Fruit fly (Drosophila melanogaster) whole organism, prepupa: ENCODE measurements around the gene CG31156.
A peak's percentile ranks its signal among the peaks of the same experiment; 100 is the strongest.

Experiments used
- CG10631 ChIP-seq: fragments of 200-800 bp; sonication (Bioruptor generic); optimal IDR thresholded peaks from 2 replicates; lab custom pipeline; 2016; ENCODE audit warnings: missing biosample characterization, missing genetic modification characterization
- CG10669 ChIP-seq: fragments of 200-800 bp; sonication (Bioruptor generic); optimal IDR thresholded peaks from 3 replicates; lab custom pipeline; 2018; ENCODE audit warnings: missing biosample characterization, mild to moderate bottlenecking, missing genetic modification characterization, moderate library complexity
- CG11294 ChIP-seq: fragments of 200-800 bp; sonication (Bioruptor generic); IDR thresholded peaks from 2 replicates; pipeline ENCODE4 v1.3.6; 2022; ENCODE audit warnings: missing biosample characterization, missing genetic modification characterization
- CG11762 ChIP-seq: fragments of 200-800 bp; sonication (Bioruptor generic); optimal IDR thresholded peaks from 3 replicates; lab custom pipeline; 2016; ENCODE audit warnings: missing biosample characterization, missing genetic modification characterization; ENCODE audit not compliant: insufficient read depth
- CG11902 ChIP-seq: fragments of 200-800 bp; sonication (Bioruptor generic); optimal IDR thresholded peaks from 3 replicates; lab custom pipeline; 2016; ENCODE audit warnings: missing biosample characterization, missing genetic modification characterization
- CG1621 ChIP-seq: fragments of 200-800 bp; sonication (Bioruptor generic); optimal IDR thresholded peaks from 3 replicates; lab custom pipeline; 2018; ENCODE audit warnings: missing biosample characterization, mild to moderate bottlenecking, missing genetic modification characterization
- CG16779 ChIP-seq: fragments of 200-800 bp; sonication (Bioruptor generic); optimal IDR thresholded peaks from 3 replicates; lab custom pipeline; 2017; ENCODE audit warnings: missing biosample characterization, mild to moderate bottlenecking, missing genetic modification characterization
- CG3032 ChIP-seq: fragments of 200-800 bp; optimal IDR thresholded peaks from 2 replicates; lab custom pipeline; 2019; ENCODE audit warnings: missing biosample characterization, mild to moderate bottlenecking, missing genetic modification characterization, moderate library complexity
- CG31627 ChIP-seq: fragments of 200-800 bp; sonication (Bioruptor generic); optimal IDR thresholded peaks from 3 replicates; lab custom pipeline; 2016; ENCODE audit warnings: missing biosample characterization, missing genetic modification characterization
- CG32006 ChIP-seq: fragments of 200-800 bp; sonication (Bioruptor generic); optimal IDR thresholded peaks from 3 replicates; lab custom pipeline; 2017; ENCODE audit warnings: missing biosample characterization, mild to moderate bottlenecking, missing genetic modification characterization
- CG34406 ChIP-seq: fragments of 200-800 bp; sonication (Bioruptor generic); optimal IDR thresholded peaks from 3 replicates; lab custom pipeline; 2016; ENCODE audit warnings: missing biosample characterization, missing genetic modification characterization
- CG3919 ChIP-seq: fragments of 200-800 bp; sonication (Bioruptor generic); optimal IDR thresholded peaks from 3 replicates; lab custom pipeline; 2016; ENCODE audit warnings: missing biosample characterization, missing genetic modification characterization
- CG6163 ChIP-seq: fragments of 200-800 bp; sonication (Bioruptor generic); IDR thresholded peaks from 3 replicates; pipeline ENCODE4 v1.3.6; 2022; ENCODE audit warnings: missing biosample characterization, missing genetic modification characterization
- CG6276 ChIP-seq: fragments of 200-800 bp; sonication (Bioruptor generic); optimal IDR thresholded peaks from 2 replicates; lab custom pipeline; 2017; ENCODE audit warnings: missing biosample characterization, mild to moderate bottlenecking, missing genetic modification characterization
- CG8319 ChIP-seq: fragments of 200-800 bp; sonication (Bioruptor generic); optimal IDR thresholded peaks from 3 replicates; lab custom pipeline; 2016; ENCODE audit warnings: missing biosample characterization, missing genetic modification characterization
- CG8632 ChIP-seq: fragments of 200-800 bp; sonication (Bioruptor generic); optimal IDR thresholded peaks from 3 replicates; lab custom pipeline; 2016; ENCODE audit warnings: missing biosample characterization, missing genetic modification characterization
- CG9139 ChIP-seq: fragments of 200-800 bp; sonication (Bioruptor generic); optimal IDR thresholded peaks from 3 replicates; lab custom pipeline; 2017; ENCODE audit warnings: missing biosample characterization, mild to moderate bottlenecking, missing genetic modification characterization
- Eip75B ChIP-seq: fragments of 200-800 bp; sonication (Bioruptor generic); optimal IDR thresholded peaks from 3 replicates; lab custom pipeline; 2016; ENCODE audit warnings: missing biosample characterization, missing genetic modification characterization
- Eip93F ChIP-seq: fragments of 200-800 bp; sonication (Bioruptor generic); optimal IDR thresholded peaks from 2 replicates; lab custom pipeline; 2016; ENCODE audit warnings: missing biosample characterization, mild to moderate bottlenecking, missing genetic modification characterization
- Ets21C ChIP-seq: fragments of 200-800 bp; sonication (Bioruptor generic); optimal IDR thresholded peaks from 3 replicates; lab custom pipeline; 2016; ENCODE audit warnings: missing biosample characterization, missing genetic modification characterization
- Ets96B ChIP-seq: fragments of 200-800 bp; optimal IDR thresholded peaks from 2 replicates; lab custom pipeline; 2019; ENCODE audit warnings: missing biosample characterization, mild to moderate bottlenecking, missing genetic modification characterization, moderate library complexity
- Gug ChIP-seq: fragments of 200-800 bp; sonication (Bioruptor generic); IDR thresholded peaks from 2 replicates; pipeline ENCODE4 v1.3.6; 2022; ENCODE audit warnings: missing biosample characterization, missing genetic modification characterization
- Hr38 ChIP-seq: sonication (Bioruptor generic); optimal IDR thresholded peaks from 2 replicates; lab custom pipeline; 2016; ENCODE audit warnings: missing biosample characterization, missing genetic modification characterization
- Lpt ChIP-seq: fragments of 200-800 bp; sonication (Bioruptor generic); optimal IDR thresholded peaks from 3 replicates; lab custom pipeline; 2016; ENCODE audit warnings: missing biosample characterization, missing genetic modification characterization
- Met ChIP-seq: fragments of 200-800 bp; sonication (Bioruptor generic); optimal IDR thresholded peaks from 3 replicates; lab custom pipeline; 2016; ENCODE audit warnings: missing biosample characterization, missing genetic modification characterization
- Smox ChIP-seq: fragments of 200-800 bp; sonication (Bioruptor generic); optimal IDR thresholded peaks from 3 replicates; lab custom pipeline; 2016; ENCODE audit warnings: missing biosample characterization, missing genetic modification characterization
- Sox102F ChIP-seq: fragments of 200-800 bp; sonication (Bioruptor generic); optimal IDR thresholded peaks from 2 replicates; lab custom pipeline; 2016; ENCODE audit warnings: missing biosample characterization, mild to moderate bottlenecking, missing genetic modification characterization
- Sox15 ChIP-seq: fragments of 200-800 bp; sonication (Bioruptor generic); optimal IDR thresholded peaks from 3 replicates; lab custom pipeline; 2016; ENCODE audit warnings: missing biosample characterization, missing genetic modification characterization
- achi ChIP-seq: fragments of 200-800 bp; sonication (Bioruptor generic); optimal IDR thresholded peaks from 3 replicates; lab custom pipeline; 2016; ENCODE audit warnings: missing biosample characterization, missing genetic modification characterization
- cyc ChIP-seq: fragments of 200-800 bp; sonication (Bioruptor generic); optimal IDR thresholded peaks from 3 replicates; lab custom pipeline; 2016; ENCODE audit warnings: missing biosample characterization, missing genetic modification characterization
- dsx ChIP-seq: fragments of 200-800 bp; optimal IDR thresholded peaks from 3 replicates; lab custom pipeline; 2019; ENCODE audit warnings: missing biosample characterization, mild to moderate bottlenecking, missing genetic modification characterization, moderate library complexity; ENCODE audit not compliant: poor library complexity, severe bottlenecking
- eg ChIP-seq: fragments of 200-800 bp; sonication (Bioruptor generic); IDR thresholded peaks from 3 replicates; pipeline ENCODE4 v1.3.6; 2022; ENCODE audit warnings: missing biosample characterization, missing genetic modification characterization
- esn ChIP-seq: fragments of 200-800 bp; sonication (Bioruptor generic); optimal IDR thresholded peaks from 2 replicates; lab custom pipeline; 2016; ENCODE audit warnings: missing biosample characterization, mild to moderate bottlenecking, missing genetic modification characterization, moderate library complexity
- fd59A ChIP-seq: fragments of 200-800 bp; sonication (Bioruptor generic); optimal IDR thresholded peaks from 2 replicates; lab custom pipeline; 2017; ENCODE audit warnings: missing biosample characterization, mild to moderate bottlenecking, missing genetic modification characterization, missing genetic modification reagents
- fkh ChIP-seq: fragments of 200-800 bp; sonication (Bioruptor generic); optimal IDR thresholded peaks from 3 replicates; lab custom pipeline; 2017; ENCODE audit warnings: missing biosample characterization, mild to moderate bottlenecking, missing genetic modification characterization, moderate library complexity
- net ChIP-seq: fragments of 200-800 bp; sonication (Bioruptor generic); optimal IDR thresholded peaks from 3 replicates; lab custom pipeline; 2016; ENCODE audit warnings: missing biosample characterization, missing genetic modification characterization
- pdm3 ChIP-seq: fragments of 200-800 bp; sonication (Bioruptor generic); optimal IDR thresholded peaks from 3 replicates; lab custom pipeline; 2016; ENCODE audit warnings: missing biosample characterization, missing genetic modification characterization
- salr ChIP-seq, 2 experiments: fragments of 200-800 bp; sonication (Bioruptor generic); optimal IDR thresholded peaks; 3 replicates each; lab custom pipeline; 2016 to 2018; ENCODE audit warnings: missing biosample characterization in 2 of 2, missing genetic modification characterization in 2 of 2, mild to moderate bottlenecking in 1 of 2

Gene CG31156

dm6 chr3R:22568508-22568907 is 44.9 kb downstream of the CG31156 start:
- TF ChIP-seq Ets21C (GFP tag; lab: Kevin White, UChicago): no peak
- TF ChIP-seq fkh (GFP tag; lab: Kevin White, UChicago): peak; percentile 27

dm6 chr3R:22565732-22566131 is 47.7 kb downstream of the CG31156 start:
- TF ChIP-seq CG32006: no peak
- no peak for TF ChIP-seq CG16779 (tag; lab: Kevin White, UChicago)
- TF ChIP-seq CG34406 (GFP tag; lab: Kevin White, UChicago): no peak
- TF ChIP-seq Ets21C (GFP tag; lab: Kevin White, UChicago): no peak
- TF ChIP-seq CG11762 (GFP tag; lab: Kevin White, UChicago): no peak
- TF ChIP-seq, all 60 proteins: peak for 0

DNA sequence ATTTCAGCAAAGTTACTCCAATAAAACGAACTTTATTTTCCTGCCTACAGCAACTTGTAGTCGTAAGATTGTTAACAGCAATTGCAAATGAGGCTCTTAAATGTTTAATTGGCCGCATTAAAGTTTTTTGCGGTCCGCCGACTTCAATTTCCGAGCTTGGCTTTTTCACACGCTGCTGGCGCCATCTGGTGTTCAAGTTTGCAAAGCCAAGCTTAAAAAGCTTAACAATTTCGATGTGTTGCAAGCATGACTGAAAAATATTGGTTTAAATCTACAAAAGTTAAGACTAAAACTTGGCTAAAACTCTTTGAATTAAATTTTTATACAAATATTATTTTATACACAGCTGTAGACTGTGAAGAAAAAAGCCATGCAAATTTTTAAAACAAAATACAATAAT is 48.7 kb downstream of the CG31156 start:
- TF ChIP-seq CG34406 (GFP tag; lab: Kevin White, UChicago) (no peak), Met (GFP tag; lab: Kevin White, UChicago) (no peak), Lpt (GFP tag; lab: Kevin White, UChicago) (no peak), CG6163 (GFP tag; lab: Robert Waterston, UW) (no peak), CG1621 (tag; lab: Kevin White, UChicago) (no peak), CG11294 (GFP tag; lab: Robert Waterston, UW) (no peak), CG3919 (no peak), CG10669 (GFP tag; lab: Kevin White, UChicago) (no peak), CG3032 (no peak), Gug (GFP tag; lab: Robert Waterston, UW) (no peak), Eip93F (no peak), CG31627 (no peak), cyc (GFP tag; lab: Kevin White, UChicago) (no peak), CG6276 (GFP tag; lab: Kevin White, UChicago) (no peak), eg (GFP tag; lab: Robert Waterston, UW) (no peak)

- no peak for TF ChIP-seq CG32006
- TF ChIP-seq Met (GFP tag; lab: Kevin White, UChicago): no peak
- no peak for TF ChIP-seq achi
- no peak for TF ChIP-seq CG8632
- no peak for TF ChIP-seq esn (GFP tag; lab: Kevin White, UChicago)
- no peak for TF ChIP-seq Ets96B (tag; lab: Kevin White, UChicago)
- no peak for TF ChIP-seq CG31627
- TF ChIP-seq Smox: no peak
- no peak for TF ChIP-seq CG1621 (tag; lab: Kevin White, UChicago)
- TF ChIP-seq dsx: no peak
- no peak for TF ChIP-seq CG11902 (GFP tag; lab: Kevin White, UChicago)
- TF ChIP-seq fkh (GFP tag; lab: Kevin White, UChicago): no peak
- TF ChIP-seq cyc (GFP tag; lab: Kevin White, UChicago): no peak
- TF ChIP-seq Sox102F (GFP tag; lab: Kevin White, UChicago): no peak
- no peak for TF ChIP-seq CG10631 (GFP tag; lab: Kevin White, UChicago)
These were observed 49.4 kb downstream of the CG31156 start for dm6 chr3R:22564076-22564475.

DNA sequence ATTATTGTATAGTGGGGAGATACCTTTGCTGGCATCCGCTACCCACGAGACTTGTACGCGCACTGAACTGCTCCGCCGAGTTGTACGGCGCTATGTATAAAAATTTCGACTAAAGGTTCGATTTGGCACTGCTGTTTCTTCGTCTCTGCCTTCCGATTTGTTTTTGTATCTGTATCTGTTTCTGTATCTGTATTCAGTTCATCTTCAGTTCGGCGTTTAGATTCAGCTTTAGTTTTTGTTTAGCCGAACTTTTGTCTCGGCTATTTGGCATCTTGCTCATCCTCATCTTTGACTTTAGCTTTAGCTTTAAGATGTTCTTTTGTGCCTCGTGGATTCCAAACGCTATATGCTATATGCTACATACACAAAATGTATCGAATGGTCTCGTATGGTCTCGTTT is 51.0 kb downstream of the CG31156 start, which contains the start of gene sit:
Gene sit (minus strand): TSS at position 71 of the 400 bp plus-strand sequence.
- TF ChIP-seq eg (GFP tag; lab: Robert Waterston, UW) (no peak), net (no peak), Eip75B (GFP tag; lab: Kevin White, UChicago) (no peak), CG3919 (no peak), Sox15 (GFP tag; lab: Kevin White, UChicago) (no peak), dsx (no peak), CG6276 (GFP tag; lab: Kevin White, UChicago) (no peak), fd59A (GFP tag; lab: Kevin White, UChicago) (no peak), CG34406 (GFP tag; lab: Kevin White, UChicago) (no peak), Hr38 (GFP tag; lab: Kevin White, UChicago) (no peak), Met (GFP tag; lab: Kevin White, UChicago) (no peak), salr (GFP tag; optimal IDR thresholded peaks at IDR 0.05; lab: Kevin White, UChicago) (no peak), achi (no peak), CG10669 (GFP tag; lab: Kevin White, UChicago) (no peak), CG9139 (GFP tag; lab: Kevin White, UChicago) (no peak), pdm3 (GFP tag; lab: Kevin White, UChicago) (no peak), CG6163 (GFP tag; lab: Robert Waterston, UW) (no peak), CG8319 (GFP tag; lab: Kevin White, UChicago) (no peak), esn (GFP tag; lab: Kevin White, UChicago) (no peak)
